Worm (Caenorhabditis elegans) whole organism, early embryonic: Measurements from ENCODE around the gene F41D9.2.

Experiments
- F13C5.2 ChIP-seq: sonication (generic microtip); optimal IDR thresholded peaks from 2 replicates; lab custom pipeline; 2017; ENCODE audit warnings: mild to moderate bottlenecking, missing genetic modification characterization, inconsistent platforms, missing compliant biosample characterization
- aly-1 ChIP-seq: sonication (generic microtip); optimal IDR thresholded peaks from 2 replicates; lab custom pipeline; 2016; ENCODE audit warnings: missing genetic modification characterization, missing compliant biosample characterization
- ama-1 ChIP-seq: fragments of 150-350 bp; optimal IDR thresholded peaks from 2 replicates; lab custom pipeline; 2014
- ceh-13 ChIP-seq: fragments of 200-800 bp; sonication (Bioruptor generic); optimal IDR thresholded peaks from 2 replicates; lab custom pipeline; 2018; ENCODE audit warnings: mild to moderate bottlenecking, missing genetic modification characterization, missing compliant biosample characterization
- ceh-36 ChIP-seq: sonication (generic microtip); optimal IDR thresholded peaks from 2 replicates; lab custom pipeline; 2016; ENCODE audit warnings: missing genetic modification characterization, inconsistent platforms, missing compliant biosample characterization
- ets-7 ChIP-seq: sonication (generic microtip); optimal IDR thresholded peaks from 2 replicates; lab custom pipeline; 2016; ENCODE audit warnings: missing genotype, missing genetic modification characterization, missing compliant biosample characterization
- flt-1 ChIP-seq: fragments of 200-800 bp; sonication (Bioruptor generic); IDR thresholded peaks from 2 replicates; pipeline ENCODE4 v1.3.6; 2022; ENCODE audit warnings: missing genetic modification characterization, missing compliant biosample characterization
- hmbx-1 ChIP-seq: sonication (generic microtip); optimal IDR thresholded peaks from 2 replicates; lab custom pipeline; 2016; ENCODE audit warnings: mild to moderate bottlenecking, missing genetic modification characterization, missing compliant biosample characterization
- hnd-1 ChIP-seq: sonication (generic microtip); optimal IDR thresholded peaks from 2 replicates; lab custom pipeline; 2016; ENCODE audit warnings: missing genetic modification characterization, missing compliant biosample characterization
- pes-1 ChIP-seq: fragments of 200-800 bp; sonication (Bioruptor generic); IDR thresholded peaks from 2 replicates; pipeline ENCODE4 v1.3.6; 2022; ENCODE audit warnings: missing genetic modification reagents, missing genetic modification characterization, missing compliant biosample characterization
- scrt-1 ChIP-seq: fragments of 200-800 bp; sonication (Bioruptor generic); IDR thresholded peaks from 2 replicates; pipeline ENCODE4 v1.3.6; 2022; ENCODE audit warnings: missing genetic modification characterization, missing compliant biosample characterization
- sea-1 ChIP-seq: fragments of 200-800 bp; sonication (Bioruptor generic); conservative IDR thresholded peaks from 2 replicates; pipeline ENCODE4 v1.3.6; 2022; ENCODE audit warnings: missing genetic modification characterization, missing compliant biosample characterization
- tbx-37 ChIP-seq: fragments of 200-800 bp; sonication (Bioruptor generic); conservative IDR thresholded peaks from 2 replicates; pipeline ENCODE4 v1.3.6; 2022; ENCODE audit warnings: missing genetic modification reagents, missing genetic modification characterization, missing compliant biosample characterization
- tra-4 ChIP-seq: sonication (generic microtip); optimal IDR thresholded peaks from 2 replicates; lab custom pipeline; 2017; ENCODE audit warnings: missing genetic modification characterization, missing compliant biosample characterization

- no peak for TF ChIP-seq ceh-36 (tag; lab: Kevin White, UChicago)
- no peak for TF ChIP-seq tbx-37 (GFP tag; lab: Robert Waterston, UW)
- no peak for TF ChIP-seq ceh-13 (GFP tag; lab: Kevin White, UChicago)
- no peak for TF ChIP-seq ama-1 (lab: Kevin White, UChicago)
- TF ChIP-seq scrt-1, result no peak
- TF ChIP-seq F13C5.2 (tag; lab: Kevin White, UChicago), result no peak
- TF ChIP-seq ets-7 (tag; lab: Kevin White, UChicago), result no peak
- TF ChIP-seq hmbx-1, result no peak
- TF ChIP-seq sea-1 (GFP tag; lab: Robert Waterston, UW), result no peak
- no peak for TF ChIP-seq aly-1 (tag; lab: Kevin White, UChicago)
- no peak for TF ChIP-seq flt-1 (GFP tag; lab: Robert Waterston, UW)
- TF ChIP-seq tra-4, result no peak
- no peak for TF ChIP-seq hnd-1 (tag; lab: Kevin White, UChicago)
- no peak for TF ChIP-seq pes-1 (GFP tag; lab: Robert Waterston, UW)
These were observed 12.8 kb downstream of the F41D9.2 start, which contains the start of gene nep-15 for ce11 chrX:8371906-8372305.
